Worm (Caenorhabditis elegans): ENCODE measurements around the gene srx-10.
A peak's percentile ranks its signal among the peaks of the same experiment; 100 is the strongest.

The srx-10 gene

ce11 chrV:13918341-13918740 is 27.9 kb downstream of the srx-10 start, which contains the start of gene str-250:
Gene str-250 (plus strand): TSS chrV:13918641.
- TF ChIP-seq W03F9.2 (tag; optimal IDR thresholded peaks at IDR 0.05) (no peak), him-1 (tag; optimal IDR thresholded peaks at IDR 0.05) (no peak), dao-5 (tag; optimal IDR thresholded peaks at IDR 0.05) (no peak)

- TF ChIP-seq dao-5 (tag; optimal IDR thresholded peaks at IDR 0.05) (no peak), W03F9.2 (tag; optimal IDR thresholded peaks at IDR 0.05) (no peak), him-1 (tag; optimal IDR thresholded peaks at IDR 0.05) (no peak)
These were observed 30.1 kb downstream of the srx-10 start, which contains the start of gene str-252 for ce11 chrV:13916196-13916595. Gene str-252 (plus strand): TSS chrV:13916496.

ce11 chrV:13915390-13915789 is 30.9 kb downstream of the srx-10 start, which contains the start of gene gcy-32:
Gene gcy-32 (minus strand): TSS chrV:13915490.
- TF ChIP-seq him-1 (tag; optimal IDR thresholded peaks at IDR 0.05) (no peak), W03F9.2 (tag; optimal IDR thresholded peaks at IDR 0.05) (no peak), dao-5 (tag; optimal IDR thresholded peaks at IDR 0.05) (no peak)

- TF ChIP-seq dao-5 (tag; optimal IDR thresholded peaks at IDR 0.05) (no peak), W03F9.2 (tag; optimal IDR thresholded peaks at IDR 0.05) (peak; percentile 73)
These were observed 36.9 kb downstream of the srx-10 start, which contains the start of gene C06B3.7 for ce11 chrV:13909400-13909799. Gene C06B3.7 (plus strand): TSS chrV:13909686.

ce11 chrV:13908916-13909176 is 37.4 kb downstream of the srx-10 start, which contains the start of gene C06B3.6:
Gene C06B3.6 (minus strand): TSS chrV:13908967.
- TF ChIP-seq dao-5 (tag; optimal IDR thresholded peaks at IDR 0.05), result no peak
- no peak for TF ChIP-seq W03F9.2 (tag; optimal IDR thresholded peaks at IDR 0.05)
- TF ChIP-seq him-1 (tag; optimal IDR thresholded peaks at IDR 0.05), result no peak

ce11 chrV:13908120-13908915 is 38.0 kb downstream of the srx-10 start:
- TF ChIP-seq dao-5 (tag; optimal IDR thresholded peaks at IDR 0.05), result no peak
- TF ChIP-seq him-1 (tag; optimal IDR thresholded peaks at IDR 0.05), result no peak
- TF ChIP-seq W03F9.2 (tag; optimal IDR thresholded peaks at IDR 0.05), result no peak

ce11 chrV:13907557-13908104 is 38.7 kb downstream of the srx-10 start:
- no peak for TF ChIP-seq him-1 (tag; optimal IDR thresholded peaks at IDR 0.05)
- TF ChIP-seq dao-5 (tag; optimal IDR thresholded peaks at IDR 0.05), result no peak
- TF ChIP-seq W03F9.2 (tag; optimal IDR thresholded peaks at IDR 0.05), result no peak

- TF ChIP-seq dao-5 (tag; optimal IDR thresholded peaks at IDR 0.05), result no peak
- no peak for TF ChIP-seq W03F9.2 (tag; optimal IDR thresholded peaks at IDR 0.05)
- no peak for TF ChIP-seq him-1 (tag; optimal IDR thresholded peaks at IDR 0.05)
These were observed 40.1 kb downstream of the srx-10 start, which contains the start of gene stdh-1 for ce11 chrV:13906166-13906565. Gene stdh-1 (plus strand): TSS chrV:13906492.

ce11 chrV:13904446-13904845 is 41.8 kb downstream of the srx-10 start, which contains the start of gene stdh-3:
Gene stdh-3 (plus strand): TSS chrV:13904611.
- no peak for TF ChIP-seq dao-5 (tag; optimal IDR thresholded peaks at IDR 0.05)
- TF ChIP-seq W03F9.2 (tag; optimal IDR thresholded peaks at IDR 0.05), result no peak
- TF ChIP-seq him-1 (tag; optimal IDR thresholded peaks at IDR 0.05), result no peak

- TF ChIP-seq W03F9.2 (tag; optimal IDR thresholded peaks at IDR 0.05) (no peak), him-1 (tag; optimal IDR thresholded peaks at IDR 0.05) (no peak), dao-5 (tag; optimal IDR thresholded peaks at IDR 0.05) (no peak)
These were observed 43.8 kb downstream of the srx-10 start, which contains the start of gene C06B3.1 for ce11 chrV:13902495-13902894. Gene C06B3.1 (plus strand): TSS chrV:13902795.

ce11 chrV:13899213-13899612 is 47.1 kb downstream of the srx-10 start, which contains the start of gene oac-3:
Gene oac-3 (plus strand): TSS chrV:13899513.
- TF ChIP-seq him-1 (tag; optimal IDR thresholded peaks at IDR 0.05) (no peak), W03F9.2 (tag; optimal IDR thresholded peaks at IDR 0.05) (no peak), dao-5 (tag; optimal IDR thresholded peaks at IDR 0.05) (no peak)

- no peak for TF ChIP-seq W03F9.2 (tag; optimal IDR thresholded peaks at IDR 0.05)
- TF ChIP-seq dao-5 (tag; optimal IDR thresholded peaks at IDR 0.05), result no peak
- no peak for TF ChIP-seq him-1 (tag; optimal IDR thresholded peaks at IDR 0.05)
These were observed 47.9 kb downstream of the srx-10 start, which contains the start of gene cyp-35C1 for ce11 chrV:13898356-13898755. Gene cyp-35C1 (minus strand): TSS chrV:13898487.

All from whole organism, L4/young adult.